Worm (Caenorhabditis elegans): ENCODE measurements around the gene pdf-2.

- no peak for TF ChIP-seq pha-4 (tag; optimal IDR thresholded peaks at IDR 0.05)
- no peak for TF ChIP-seq F13H6.1 (tag; optimal IDR thresholded peaks at IDR 0.05)
- no peak for TF ChIP-seq pros-1 (tag; optimal IDR thresholded peaks at IDR 0.05)
- no peak for TF ChIP-seq nfya-1 (tag; optimal IDR thresholded peaks at IDR 0.05)
- TF ChIP-seq ceh-31 (tag; optimal IDR thresholded peaks at IDR 0.05), result no peak
- no peak for TF ChIP-seq tbx-2 (tag; optimal IDR thresholded peaks at IDR 0.05)
- TF ChIP-seq K02D7.2 (tag; optimal IDR thresholded peaks at IDR 0.05), result no peak
- TF ChIP-seq sdc-2 (tag; optimal IDR thresholded peaks at IDR 0.05), result no peak
These were observed 36.0 kb downstream of the pdf-2 start, which contains the start of gene T24C12.1 for ce11 chrX:2199140-2199539.

Data from whole organism, late embryonic.